Worm (Caenorhabditis elegans): Measurements from ENCODE around the gene ifa-4.

DNA sequence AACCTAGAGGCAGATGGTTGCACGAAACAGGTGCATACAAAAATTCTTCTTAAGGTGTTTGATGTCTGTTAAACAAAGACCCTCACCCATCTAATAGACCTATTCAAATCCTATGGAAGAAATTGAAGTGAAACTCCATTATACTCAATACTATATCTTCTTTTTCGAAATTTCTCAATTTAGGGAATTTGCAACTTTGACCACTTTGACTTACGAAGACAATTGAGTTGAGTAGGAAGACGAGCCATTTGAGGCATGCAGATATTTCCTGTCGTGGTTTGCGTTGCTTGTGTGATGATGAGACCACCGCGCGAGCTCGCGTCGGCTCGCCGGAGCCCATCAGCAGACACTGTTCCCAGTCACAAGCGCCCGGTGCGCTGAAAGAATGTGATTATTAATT is 45.1 kb downstream of the ifa-4 start:
- TF ChIP-seq pqm-1 (tag; optimal IDR thresholded peaks at IDR 0.05) (no peak), fkh-6 (tag; optimal IDR thresholded peaks at IDR 0.05) (no peak), ceh-24 (tag; optimal IDR thresholded peaks at IDR 0.05) (no peak), fax-1 (tag; optimal IDR thresholded peaks at IDR 0.05) (no peak), pag-3 (tag; optimal IDR thresholded peaks at IDR 0.05; ENCODE audit: borderline replicate concordance) (no peak), gmeb-2 (tag; optimal IDR thresholded peaks at IDR 0.05) (no peak), pha-4 (tag; optimal IDR thresholded peaks at IDR 0.05) (no peak), ama-1 (optimal IDR thresholded peaks at IDR 0.05) (no peak), rnt-1 (tag; optimal IDR thresholded peaks at IDR 0.05) (no peak), zip-5 (tag; optimal IDR thresholded peaks at IDR 0.05) (no peak), pha-2 (tag; optimal IDR thresholded peaks at IDR 0.05) (no peak), sdc-2 (tag; optimal IDR thresholded peaks at IDR 0.05) (no peak)
